Worm (Caenorhabditis elegans): Measurements from ENCODE around the gene cam-1.

- no peak for TF ChIP-seq ama-1 (optimal IDR thresholded peaks at IDR 0.05)
- no peak for TF ChIP-seq pat-9 (tag; optimal IDR thresholded peaks at IDR 0.05)
- no peak for TF ChIP-seq tbx-7 (tag; optimal IDR thresholded peaks at IDR 0.05)
- TF ChIP-seq T23F11.4 (GFP tag; optimal IDR thresholded peaks at IDR 0.05), result no peak
- TF ChIP-seq pha-2 (tag; optimal IDR thresholded peaks at IDR 0.05), result no peak
- TF ChIP-seq nhr-11 (tag; optimal IDR thresholded peaks at IDR 0.05), result no peak
- no peak for TF ChIP-seq K02D7.2 (tag; optimal IDR thresholded peaks at IDR 0.05)
- TF ChIP-seq fax-1 (tag; optimal IDR thresholded peaks at IDR 0.05), result no peak
- no peak for TF ChIP-seq ceh-30 (tag; optimal IDR thresholded peaks at IDR 0.05)
Observed at ce11 chrII:9314733-9315132, 4.6 kb upstream of the cam-1 start.
